Fruit fly (Drosophila melanogaster) whole organism, prepupa: ENCODE measurements around the gene CG7685.

Experiments
- Blimp-1 ChIP-seq: fragments of 200-800 bp; sonication (Bioruptor generic); optimal IDR thresholded peaks from 3 replicates; lab custom pipeline; 2017; ENCODE audit warnings: missing biosample characterization, missing genetic modification characterization, mild to moderate bottlenecking, moderate library complexity, missing genetic modification reagents
- CG10631 ChIP-seq: fragments of 200-800 bp; sonication (Bioruptor generic); optimal IDR thresholded peaks from 2 replicates; lab custom pipeline; 2016; ENCODE audit warnings: missing biosample characterization, missing genetic modification characterization
- CG15336 ChIP-seq: fragments of 200-800 bp; sonication (Bioruptor generic); IDR thresholded peaks from 2 replicates; pipeline ENCODE4 v1.3.6; 2022; ENCODE audit warnings: missing biosample characterization, missing genetic modification characterization
- CG16779 ChIP-seq: fragments of 200-800 bp; sonication (Bioruptor generic); optimal IDR thresholded peaks from 3 replicates; lab custom pipeline; 2017; ENCODE audit warnings: missing biosample characterization, mild to moderate bottlenecking, missing genetic modification characterization
- CG3032 ChIP-seq: fragments of 200-800 bp; optimal IDR thresholded peaks from 2 replicates; lab custom pipeline; 2019; ENCODE audit warnings: missing biosample characterization, mild to moderate bottlenecking, missing genetic modification characterization, moderate library complexity
- CG31627 ChIP-seq: fragments of 200-800 bp; sonication (Bioruptor generic); optimal IDR thresholded peaks from 3 replicates; lab custom pipeline; 2016; ENCODE audit warnings: missing biosample characterization, missing genetic modification characterization
- CG34406 ChIP-seq: fragments of 200-800 bp; sonication (Bioruptor generic); optimal IDR thresholded peaks from 3 replicates; lab custom pipeline; 2016; ENCODE audit warnings: missing biosample characterization, missing genetic modification characterization
- CG3919 ChIP-seq: fragments of 200-800 bp; sonication (Bioruptor generic); optimal IDR thresholded peaks from 3 replicates; lab custom pipeline; 2016; ENCODE audit warnings: missing biosample characterization, missing genetic modification characterization
- CG6163 ChIP-seq: fragments of 200-800 bp; sonication (Bioruptor generic); IDR thresholded peaks from 3 replicates; pipeline ENCODE4 v1.3.6; 2022; ENCODE audit warnings: missing biosample characterization, missing genetic modification characterization
- CG6276 ChIP-seq: fragments of 200-800 bp; sonication (Bioruptor generic); optimal IDR thresholded peaks from 2 replicates; lab custom pipeline; 2017; ENCODE audit warnings: missing biosample characterization, mild to moderate bottlenecking, missing genetic modification characterization
- CG6808 ChIP-seq: fragments of 200-800 bp; sonication (Bioruptor generic); optimal IDR thresholded peaks from 3 replicates; lab custom pipeline; 2017; ENCODE audit warnings: missing biosample characterization, missing genetic modification characterization, mild to moderate bottlenecking, moderate library complexity, missing genetic modification reagents
- CG6854 ChIP-seq: fragments of 200-800 bp; sonication (Bioruptor generic); optimal IDR thresholded peaks from 2 replicates; lab custom pipeline; 2017; ENCODE audit warnings: missing biosample characterization, mild to moderate bottlenecking, missing genetic modification characterization
- CG8119 ChIP-seq: fragments of 200-800 bp; sonication (Bioruptor generic); IDR thresholded peaks from 3 replicates; pipeline ENCODE4 v1.3.6; 2022; ENCODE audit warnings: missing biosample characterization, missing genetic modification characterization
- CG8319 ChIP-seq: fragments of 200-800 bp; sonication (Bioruptor generic); optimal IDR thresholded peaks from 3 replicates; lab custom pipeline; 2016; ENCODE audit warnings: missing biosample characterization, missing genetic modification characterization
- CG8632 ChIP-seq: fragments of 200-800 bp; sonication (Bioruptor generic); optimal IDR thresholded peaks from 3 replicates; lab custom pipeline; 2016; ENCODE audit warnings: missing biosample characterization, missing genetic modification characterization
- CG9139 ChIP-seq: fragments of 200-800 bp; sonication (Bioruptor generic); optimal IDR thresholded peaks from 3 replicates; lab custom pipeline; 2017; ENCODE audit warnings: missing biosample characterization, mild to moderate bottlenecking, missing genetic modification characterization
- Ets96B ChIP-seq: fragments of 200-800 bp; optimal IDR thresholded peaks from 2 replicates; lab custom pipeline; 2019; ENCODE audit warnings: missing biosample characterization, mild to moderate bottlenecking, missing genetic modification characterization, moderate library complexity
- Gug ChIP-seq: fragments of 200-800 bp; sonication (Bioruptor generic); IDR thresholded peaks from 2 replicates; pipeline ENCODE4 v1.3.6; 2022; ENCODE audit warnings: missing biosample characterization, missing genetic modification characterization
- Hr38 ChIP-seq: sonication (Bioruptor generic); optimal IDR thresholded peaks from 2 replicates; lab custom pipeline; 2016; ENCODE audit warnings: missing biosample characterization, missing genetic modification characterization
- Hr4 ChIP-seq: fragments of 200-800 bp; sonication (Bioruptor generic); optimal IDR thresholded peaks from 3 replicates; lab custom pipeline; 2016; ENCODE audit warnings: missing biosample characterization, missing genetic modification characterization
- Lpt ChIP-seq: fragments of 200-800 bp; sonication (Bioruptor generic); optimal IDR thresholded peaks from 3 replicates; lab custom pipeline; 2016; ENCODE audit warnings: missing biosample characterization, missing genetic modification characterization
- OdsH ChIP-seq: fragments of 200-800 bp; sonication (Bioruptor generic); optimal IDR thresholded peaks from 3 replicates; lab custom pipeline; 2016; ENCODE audit warnings: missing biosample characterization, missing genetic modification characterization
- Smox ChIP-seq: fragments of 200-800 bp; sonication (Bioruptor generic); optimal IDR thresholded peaks from 3 replicates; lab custom pipeline; 2016; ENCODE audit warnings: missing biosample characterization, missing genetic modification characterization
- Sox102F ChIP-seq: fragments of 200-800 bp; sonication (Bioruptor generic); optimal IDR thresholded peaks from 2 replicates; lab custom pipeline; 2016; ENCODE audit warnings: missing biosample characterization, mild to moderate bottlenecking, missing genetic modification characterization
- Sox14 ChIP-seq: fragments of 200-800 bp; sonication (Bioruptor generic); optimal IDR thresholded peaks from 3 replicates; lab custom pipeline; 2016; ENCODE audit warnings: missing biosample characterization, missing genetic modification characterization
- Sox15 ChIP-seq: fragments of 200-800 bp; sonication (Bioruptor generic); optimal IDR thresholded peaks from 3 replicates; lab custom pipeline; 2016; ENCODE audit warnings: missing biosample characterization, missing genetic modification characterization
- acj6 ChIP-seq: fragments of 200-800 bp; sonication (Bioruptor generic); optimal IDR thresholded peaks from 3 replicates; lab custom pipeline; 2016; ENCODE audit warnings: missing biosample characterization, missing genetic modification characterization
- cyc ChIP-seq: fragments of 200-800 bp; sonication (Bioruptor generic); optimal IDR thresholded peaks from 3 replicates; lab custom pipeline; 2016; ENCODE audit warnings: missing biosample characterization, missing genetic modification characterization
- dsx ChIP-seq: fragments of 200-800 bp; optimal IDR thresholded peaks from 3 replicates; lab custom pipeline; 2019; ENCODE audit warnings: missing biosample characterization, mild to moderate bottlenecking, missing genetic modification characterization, moderate library complexity; ENCODE audit not compliant: poor library complexity, severe bottlenecking
- eg ChIP-seq: fragments of 200-800 bp; sonication (Bioruptor generic); IDR thresholded peaks from 3 replicates; pipeline ENCODE4 v1.3.6; 2022; ENCODE audit warnings: missing biosample characterization, missing genetic modification characterization
- esn ChIP-seq: fragments of 200-800 bp; sonication (Bioruptor generic); optimal IDR thresholded peaks from 2 replicates; lab custom pipeline; 2016; ENCODE audit warnings: missing biosample characterization, mild to moderate bottlenecking, missing genetic modification characterization, moderate library complexity
- fd59A ChIP-seq: fragments of 200-800 bp; sonication (Bioruptor generic); optimal IDR thresholded peaks from 2 replicates; lab custom pipeline; 2017; ENCODE audit warnings: missing biosample characterization, mild to moderate bottlenecking, missing genetic modification characterization, missing genetic modification reagents
- fd85E ChIP-seq: fragments of 200-800 bp; sonication (Bioruptor generic); optimal IDR thresholded peaks from 3 replicates; lab custom pipeline; 2016; ENCODE audit warnings: missing biosample characterization, missing genetic modification characterization
- fkh ChIP-seq: fragments of 200-800 bp; sonication (Bioruptor generic); optimal IDR thresholded peaks from 3 replicates; lab custom pipeline; 2017; ENCODE audit warnings: missing biosample characterization, mild to moderate bottlenecking, missing genetic modification characterization, moderate library complexity
- lz ChIP-seq: fragments of 200-800 bp; sonication (Bioruptor generic); optimal IDR thresholded peaks from 3 replicates; lab custom pipeline; 2016; ENCODE audit warnings: missing biosample characterization, missing genetic modification characterization
- net ChIP-seq: fragments of 200-800 bp; sonication (Bioruptor generic); optimal IDR thresholded peaks from 3 replicates; lab custom pipeline; 2016; ENCODE audit warnings: missing biosample characterization, missing genetic modification characterization
- salr ChIP-seq, 2 experiments: fragments of 200-800 bp; sonication (Bioruptor generic); optimal IDR thresholded peaks; 3 replicates each; lab custom pipeline; 2016 to 2018; ENCODE audit warnings: missing biosample characterization in 2 of 2, missing genetic modification characterization in 2 of 2, mild to moderate bottlenecking in 1 of 2
- spab ChIP-seq: fragments of 200-800 bp; sonication (Bioruptor generic); optimal IDR thresholded peaks from 2 replicates; lab custom pipeline; 2017; ENCODE audit warnings: missing biosample characterization, mild to moderate bottlenecking, missing genetic modification characterization, missing genetic modification reagents
- ss ChIP-seq, 2 experiments: fragments of 200-800 bp; sonication (Bioruptor generic); optimal IDR thresholded peaks; 2 replicates in 1 of 2; 3 replicates in 1 of 2; lab custom pipeline; 2017 to 2018; ENCODE audit warnings: mild to moderate bottlenecking in 2 of 2, missing biosample characterization in 2 of 2, missing genetic modification characterization in 2 of 2, moderate library complexity in 1 of 2
- svp ChIP-seq: fragments of 200-800 bp; sonication (Bioruptor generic); peaks from one replicate; lab custom pipeline; 2016; ENCODE audit warnings: missing biosample characterization, missing genetic modification characterization
- topi ChIP-seq: fragments of 200-800 bp; sonication (Bioruptor generic); optimal IDR thresholded peaks from 3 replicates; lab custom pipeline; 2016; ENCODE audit warnings: missing biosample characterization, missing genetic modification characterization
- vri ChIP-seq: fragments of 200-800 bp; sonication (Bioruptor generic); optimal IDR thresholded peaks from 3 replicates; lab custom pipeline; 2016; ENCODE audit warnings: missing biosample characterization, mild to moderate bottlenecking, missing genetic modification characterization

CG7685 gene

DNA sequence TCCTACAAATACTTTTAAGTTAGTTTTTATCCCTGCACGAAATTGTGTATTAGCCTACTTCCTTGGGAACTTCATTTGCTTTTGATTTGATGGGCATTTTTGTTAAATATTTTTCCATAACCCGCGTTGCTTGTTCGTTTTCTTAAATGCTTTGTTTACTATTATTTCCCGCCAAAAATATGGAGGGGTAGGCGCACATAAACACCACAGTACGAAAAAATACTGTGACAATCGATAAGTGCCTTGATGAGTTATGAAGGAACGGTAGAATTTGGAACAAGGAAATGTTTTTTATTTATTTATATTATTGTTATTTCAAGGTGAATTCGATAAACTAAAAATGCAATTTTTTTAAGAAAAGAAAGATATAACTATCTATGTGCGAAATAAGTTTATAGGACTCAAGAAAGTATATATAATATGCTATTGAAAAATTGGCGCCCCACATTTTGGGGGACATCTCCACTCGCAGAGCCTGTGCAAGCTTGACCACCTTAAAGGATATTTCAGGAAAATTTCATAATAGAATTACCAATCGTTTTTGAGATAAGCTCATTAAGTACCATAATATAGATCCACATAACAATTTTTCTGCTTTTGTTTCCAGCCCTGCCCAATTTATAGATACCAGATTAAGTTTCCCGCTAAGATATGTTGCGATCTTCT lies 38.6 kb upstream of the CG7685 start, which contains the start of the genes WRNexo and Nup43 (continued):
- no peak for TF ChIP-seq salr (GFP tag; optimal IDR thresholded peaks at IDR 0.05; lab: Kevin White, UChicago)
- TF ChIP-seq CG8319 (GFP tag; lab: Kevin White, UChicago) = no peak
- no peak for TF ChIP-seq ss (GFP tag; optimal IDR thresholded peaks at IDR 0.05; lab: Kevin White, UChicago)
- no peak for TF ChIP-seq CG6276
- TF ChIP-seq CG3032 (tag; lab: Kevin White, UChicago) = peak; percentile 43
- no peak for TF ChIP-seq CG16779 (tag; lab: Kevin White, UChicago)
- TF ChIP-seq Smox (GFP tag; lab: Kevin White, UChicago) = peak; percentile 45
- TF ChIP-seq Sox15 (GFP tag; lab: Kevin White, UChicago) = peak; percentile 26

DNA sequence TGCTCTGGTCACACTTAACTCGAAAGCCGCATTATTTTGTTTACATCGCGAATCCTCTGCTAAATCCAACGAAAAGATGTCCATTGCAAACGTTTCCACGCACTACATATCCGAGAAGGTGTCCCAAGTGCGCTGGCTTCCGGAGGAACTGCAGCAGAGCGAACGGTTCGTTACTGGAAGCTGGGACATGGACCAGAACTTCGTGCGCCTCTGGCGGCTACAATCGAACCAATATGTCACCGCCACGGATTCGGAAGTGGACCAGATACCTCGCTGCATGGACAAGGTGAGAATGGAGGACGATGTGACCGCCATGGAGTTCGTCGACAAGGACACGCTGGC lies 38.1 kb upstream of the CG7685 start:
- no peak for TF ChIP-seq CG31627
- TF ChIP-seq dsx (GFP tag; lab: Kevin White, UChicago) = no peak
- TF ChIP-seq svp (GFP tag; lab: Kevin White, UChicago) = no peak
- no peak for TF ChIP-seq Hr38 (GFP tag; lab: Kevin White, UChicago)
- TF ChIP-seq ss (GFP tag; optimal IDR thresholded peaks at IDR 0.05; lab: Kevin White, UChicago) = no peak
- no peak for TF ChIP-seq spab (GFP tag; lab: Kevin White, UChicago)
- no peak for TF ChIP-seq CG3032 (tag; lab: Kevin White, UChicago)
- TF ChIP-seq Hr4 (GFP tag; lab: Kevin White, UChicago) = no peak
- TF ChIP-seq CG6808 (GFP tag; lab: Kevin White, UChicago) = no peak
- TF ChIP-seq Sox14 = no peak
- no peak for TF ChIP-seq Sox15 (GFP tag; lab: Kevin White, UChicago)

DNA sequence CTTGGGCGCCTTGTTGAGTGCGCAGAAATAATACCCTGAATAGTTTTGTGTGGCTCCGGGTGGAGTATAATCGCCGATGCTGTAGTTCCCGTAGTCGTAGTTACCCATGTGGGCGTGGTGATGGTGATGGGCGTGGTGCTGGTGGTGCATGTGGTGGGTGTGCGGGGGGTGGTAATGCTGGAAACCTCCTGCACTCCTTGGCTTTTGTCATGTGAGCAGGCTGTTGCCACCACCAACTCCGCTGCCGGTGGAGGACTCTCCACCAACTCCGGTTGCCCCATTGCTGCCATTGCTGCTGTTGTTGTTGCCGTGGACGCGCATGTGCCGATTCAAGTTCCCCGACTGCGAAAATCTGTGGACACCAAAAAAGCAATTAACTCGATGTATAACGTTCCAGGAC lies 36.1 kb upstream of the CG7685 start:
- TF ChIP-seq cyc (GFP tag; lab: Kevin White, UChicago) = no peak
- TF ChIP-seq acj6 (GFP tag; lab: Kevin White, UChicago) = no peak
- no peak for TF ChIP-seq Smox (GFP tag; lab: Kevin White, UChicago)
- no peak for TF ChIP-seq vri (GFP tag; lab: Kevin White, UChicago)
- TF ChIP-seq esn = no peak
- TF ChIP-seq fd85E (GFP tag; lab: Kevin White, UChicago) = no peak
- TF ChIP-seq fd59A = no peak
- TF ChIP-seq Hr38 (GFP tag; lab: Kevin White, UChicago) = no peak
- no peak for TF ChIP-seq Sox14
- no peak for TF ChIP-seq CG34406 (GFP tag; lab: Kevin White, UChicago)
- no peak for TF ChIP-seq CG3919 (GFP tag; lab: Kevin White, UChicago)
- no peak for TF ChIP-seq topi (GFP tag; lab: Kevin White, UChicago)
- TF ChIP-seq, all 60 proteins: peak for 0

DNA sequence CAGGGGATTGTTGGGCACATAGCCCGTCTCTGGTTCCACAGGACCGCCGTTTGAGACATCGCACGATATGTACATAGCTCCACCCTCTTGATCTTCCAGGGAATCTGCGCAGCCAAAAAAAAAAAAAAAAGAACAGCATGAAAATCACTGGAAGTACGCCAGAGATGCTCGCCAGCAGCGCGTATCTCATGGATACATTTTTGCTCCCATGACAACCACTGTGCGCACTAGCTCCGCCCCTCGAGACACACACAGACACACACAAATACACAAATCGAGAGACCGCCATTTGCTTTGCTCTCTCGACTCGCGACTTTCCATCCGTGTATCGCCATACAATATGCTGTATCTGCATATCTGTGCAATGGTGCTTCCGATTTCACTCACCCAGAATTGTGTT lies 33.4 kb upstream of the CG7685 start:
- peak; percentile 27 for TF ChIP-seq lz (GFP tag; lab: Kevin White, UChicago)
- no peak for TF ChIP-seq svp (GFP tag; lab: Kevin White, UChicago)
- no peak for TF ChIP-seq Sox102F
- peak; percentile 50 for TF ChIP-seq net (GFP tag; lab: Kevin White, UChicago)
- TF ChIP-seq OdsH (GFP tag; lab: Kevin White, UChicago) = peak; percentile 44
- TF ChIP-seq CG34406 (GFP tag; lab: Kevin White, UChicago) = peak; percentile 5
- TF ChIP-seq CG8632 (GFP tag; lab: Kevin White, UChicago) = peak; percentile 22
- TF ChIP-seq CG3032 (tag; lab: Kevin White, UChicago) = no peak
- TF ChIP-seq CG9139 (GFP tag; lab: Kevin White, UChicago) = no peak
- TF ChIP-seq CG8119 (GFP tag; lab: Robert Waterston, UW) = 0 out of 3 replicates have a peak, but pooled peaks have one; percentile 20
- no peak for TF ChIP-seq CG6808 (GFP tag; lab: Kevin White, UChicago)
- TF ChIP-seq Gug (GFP tag; lab: Robert Waterston, UW) = peak; percentile 60
- TF ChIP-seq CG3919 (GFP tag; lab: Kevin White, UChicago) = peak; percentile 33
- no peak for TF ChIP-seq CG16779 (tag; lab: Kevin White, UChicago)
- no peak for TF ChIP-seq Lpt
- TF ChIP-seq Blimp-1 (GFP tag; lab: Kevin White, UChicago) = no peak
- TF ChIP-seq eg = peak; percentile 82
- peak; percentile 19 for TF ChIP-seq CG10631 (GFP tag; lab: Kevin White, UChicago)
- 0 out of 2 replicates have a peak, but pooled peaks have one; percentile 26 for TF ChIP-seq CG15336 (GFP tag; lab: Robert Waterston, UW)
- no peak for TF ChIP-seq fd85E (GFP tag; lab: Kevin White, UChicago)
- TF ChIP-seq fkh (GFP tag; lab: Kevin White, UChicago) = no peak
- TF ChIP-seq Ets96B = peak; percentile 12
- TF ChIP-seq Smox (GFP tag; lab: Kevin White, UChicago) = no peak
- TF ChIP-seq Hr4 (GFP tag; lab: Kevin White, UChicago) = peak; percentile 49
- no peak for TF ChIP-seq ss (GFP tag; optimal IDR thresholded peaks at IDR 0.05; lab: Kevin White, UChicago)
- no peak for TF ChIP-seq spab (GFP tag; lab: Kevin White, UChicago)
- TF ChIP-seq dsx (GFP tag; lab: Kevin White, UChicago) = no peak
- peak; percentile 70 for TF ChIP-seq CG6163 (GFP tag; lab: Robert Waterston, UW)
- no peak for TF ChIP-seq CG6854 (GFP tag; lab: Kevin White, UChicago)
